Fruit fly (Drosophila melanogaster): ENCODE data around the gene Wdr81.

Wdr81 gene

dm6 chr2L:12026458-12027431 lies 6.0 kb upstream of the Wdr81 start (continued):
- TF ChIP-seq Dfd (GFP tag; optimal IDR thresholded peaks at IDR 0.05) (no peak), tna (GFP tag; IDR thresholded peaks at IDR 0.05; ENCODE audit: partially characterized antibody) (no peak), ttk (GFP tag; IDR thresholded peaks at IDR 0.05) (0 out of 2 replicates have a peak, but pooled peaks have one; percentile 6), CG14860 (GFP tag; IDR thresholded peaks at IDR 0.05; ENCODE audit: partially characterized antibody) (no peak), MESR4 (GFP tag; optimal IDR thresholded peaks at IDR 0.05) (no peak), NC2α (GFP tag; optimal IDR thresholded peaks at IDR 0.05) (peak; percentile 22), scrt (GFP tag; optimal IDR thresholded peaks at IDR 0.05) (peak; percentile 6), repo (GFP tag; optimal IDR thresholded peaks at IDR 0.05) (no peak), CG13775 (GFP tag; optimal IDR thresholded peaks at IDR 0.05) (peak; percentile 72), CG11247 (GFP tag; IDR thresholded peaks at IDR 0.05) (peak; percentile 31; the same call in 1 of the 2 replicates), knrl (GFP tag; IDR thresholded peaks at IDR 0.05; ENCODE audit: partially characterized antibody) (no peak), CG8359 (GFP tag; optimal IDR thresholded peaks at IDR 0.05; ENCODE audit: borderline replicate concordance) (no peak), CG1233 (GFP tag; optimal IDR thresholded peaks at IDR 0.05) (peak; percentile 54), CG13287 (GFP tag; IDR thresholded peaks at IDR 0.05; ENCODE audit: partially characterized antibody) (peak; percentile 32; the same call in 1 of the 2 replicates), CG4404 (GFP tag; IDR thresholded peaks at IDR 0.05) (no peak), dpn (GFP tag; optimal IDR thresholded peaks at IDR 0.05) (peak in 1 of 2 experiments; percentile 40), grau (tag; optimal IDR thresholded peaks at IDR 0.05) (peak; percentile 70), CG9215 (GFP tag; IDR thresholded peaks at IDR 0.05) (no peak), CG18476 (GFP tag; optimal IDR thresholded peaks at IDR 0.05) (peak; percentile 35), CG17359 (tag; optimal IDR thresholded peaks at IDR 0.05) (peak; percentile 30), CG9727 (GFP tag; optimal IDR thresholded peaks at IDR 0.05) (peak; percentile 77), D19B (GFP tag; optimal IDR thresholded peaks at IDR 0.05) (no peak), mld (GFP tag; IDR thresholded peaks at IDR 0.05; ENCODE audit: partially characterized antibody) (no peak), C15 (GFP tag; IDR thresholded peaks at IDR 0.05) (0 out of 3 replicates have a peak, but pooled peaks have one; percentile 23), CG6854 (GFP tag; optimal IDR thresholded peaks at IDR 0.05) (no peak), stwl (tag; optimal IDR thresholded peaks at IDR 0.05) (no peak), CG6791 (GFP tag; IDR thresholded peaks at IDR 0.05; ENCODE audit: partially characterized antibody) (peak; percentile 9; the same call in 1 of the 3 replicates), CG11723 (GFP tag; optimal IDR thresholded peaks at IDR 0.05) (peak; percentile 19), Ravus (GFP tag; IDR thresholded peaks at IDR 0.05) (peak; percentile 37), klu (GFP tag; IDR thresholded peaks at IDR 0.05) (0 out of 2 replicates have a peak, but pooled peaks have one; percentile 13), CG7786 (GFP tag; optimal IDR thresholded peaks at IDR 0.05) (peak; percentile 32), CG15696 (tag; optimal IDR thresholded peaks at IDR 0.05) (no peak), CG16863 (GFP tag; optimal IDR thresholded peaks at IDR 0.05) (peak; percentile 15), CG2202 (tag; optimal IDR thresholded peaks at IDR 0.05) (no peak), HmgZ (tag; optimal IDR thresholded peaks at IDR 0.05) (no peak), Awh (GFP tag; IDR thresholded peaks at IDR 0.05) (peak; percentile 52), Sox100B (GFP tag; optimal IDR thresholded peaks at IDR 0.05) (peak; percentile 78), CoRest (tag; optimal IDR thresholded peaks at IDR 0.05) (peak; percentile 81), Asciz (GFP tag; optimal IDR thresholded peaks at IDR 0.05) (peak; percentile 3), CG15011 (GFP tag; optimal IDR thresholded peaks at IDR 0.05) (no peak), BtbVII (GFP tag; optimal IDR thresholded peaks at IDR 0.05) (no peak), CG11696 (GFP tag; IDR thresholded peaks at IDR 0.05) (peak; percentile 13; the same call in 1 of the 2 replicates), CG2875 (GFP tag; optimal IDR thresholded peaks at IDR 0.05) (no peak), CG14014 (GFP tag; IDR thresholded peaks at IDR 0.05) (0 out of 2 replicates have a peak, but pooled peaks have one; percentile 40), CG5180 (GFP tag; optimal IDR thresholded peaks at IDR 0.05) (peak; percentile 18), sc (optimal IDR thresholded peaks at IDR 0.05) (no peak), sc (GFP tag; optimal IDR thresholded peaks at IDR 0.05) (peak; percentile 60)
